Worm (Caenorhabditis elegans) whole organism, young adult: ENCODE results near the gene T10C6.7.

Source experiments
- B0035.1 ChIP-seq: sonication (generic microtip); optimal IDR thresholded peaks from 2 replicates; lab custom pipeline; 2016; ENCODE audit warnings: missing genetic modification characterization, mild to moderate bottlenecking, missing compliant biosample characterization, missing genotype, missing genetic modification reagents
- C06A6.2 ChIP-seq: fragments of 200-800 bp; sonication (Bioruptor generic); conservative IDR thresholded peaks from 2 replicates; pipeline ENCODE4 v1.3.6; 2022; ENCODE audit warnings: missing genetic modification characterization, missing compliant biosample characterization
- F10E7.11 ChIP-seq: sonication (generic microtip); optimal IDR thresholded peaks from 2 replicates; lab custom pipeline; 2017; ENCODE audit warnings: mild to moderate bottlenecking, missing genetic modification characterization, moderate library complexity, missing compliant biosample characterization
- F22D6.2 ChIP-seq: sonication (generic microtip); optimal IDR thresholded peaks from 2 replicates; lab custom pipeline; 2016; ENCODE audit warnings: mild to moderate bottlenecking, missing genetic modification characterization, missing compliant biosample characterization
- F37B4.10 ChIP-seq: fragments of 200-800 bp; sonication (Bioruptor generic); IDR thresholded peaks from 2 replicates; pipeline ENCODE4 v1.3.6; 2022; ENCODE audit warnings: missing genetic modification characterization, missing compliant biosample characterization
- F55B11.4 ChIP-seq: sonication (generic microtip); optimal IDR thresholded peaks from 2 replicates; lab custom pipeline; 2016; ENCODE audit warnings: missing compliant biosample characterization, missing genetic modification characterization, borderline replicate concordance; ENCODE audit not compliant: insufficient read depth
- K11D2.4 ChIP-seq: fragments of 200-800 bp; sonication (Bioruptor generic); IDR thresholded peaks from 2 replicates; pipeline ENCODE4 v1.3.6; 2022; ENCODE audit warnings: missing genetic modification reagents, missing genetic modification characterization, missing compliant biosample characterization
- Y95B8A.8 ChIP-seq: fragments of 200-800 bp; sonication (Bioruptor generic); IDR thresholded peaks from 2 replicates; pipeline ENCODE4 v1.3.6; 2022; ENCODE audit warnings: missing genetic modification reagents, missing genetic modification characterization, missing compliant biosample characterization
- ama-1 ChIP-seq, 3 experiments: fragments of 150-350 bp in 1 of 3; sonication (generic microtip) in 2 of 3; optimal IDR thresholded peaks; 2 replicates each; lab custom pipeline; 2014 to 2018; ENCODE audit warnings: missing biosample characterization in 2 of 3, missing genetic modification characterization in 2 of 3, missing genetic modification reagents in 2 of 3
- aptf-3 ChIP-seq: fragments of 200-800 bp; sonication (Bioruptor generic); IDR thresholded peaks from 2 replicates; pipeline ENCODE4 v1.3.6; 2022; ENCODE audit warnings: missing genetic modification characterization, missing compliant biosample characterization
- athp-1 ChIP-seq: sonication (generic microtip); optimal IDR thresholded peaks from 2 replicates; lab custom pipeline; 2017; ENCODE audit warnings: mild to moderate bottlenecking, missing genetic modification characterization, missing compliant biosample characterization
- attf-5 ChIP-seq: fragments of 200-800 bp; sonication (Bioruptor generic); optimal IDR thresholded peaks from 2 replicates; lab custom pipeline; 2018; ENCODE audit warnings: mild to moderate bottlenecking, missing genetic modification characterization, missing compliant biosample characterization
- bed-2 ChIP-seq: fragments of 200-800 bp; sonication (Bioruptor generic); IDR thresholded peaks from 2 replicates; pipeline ENCODE4 v1.3.6; 2022; ENCODE audit warnings: missing genetic modification reagents, missing genetic modification characterization, missing compliant biosample characterization
- ccch-3 ChIP-seq: fragments of 200-800 bp; sonication (Bioruptor generic); optimal IDR thresholded peaks from 2 replicates; lab custom pipeline; 2018; ENCODE audit warnings: mild to moderate bottlenecking, missing genetic modification characterization, missing compliant biosample characterization
- cebp-1 ChIP-seq, 2 experiments: fragments of 200-800 bp in 1 of 2; sonication (Bioruptor generic) in 1 of 2; sonication (generic microtip) in 1 of 2; IDR thresholded peaks in 1 of 2; optimal IDR thresholded peaks in 1 of 2; 2 replicates each; pipeline versions ENCODE4 v1.3.6 to Lab custom; 2017 to 2022; ENCODE audit warnings: missing compliant biosample characterization in 2 of 2, missing genetic modification characterization in 2 of 2, mild to moderate bottlenecking in 1 of 2, missing genetic modification reagents in 1 of 2, moderate library complexity in 1 of 2
- ceh-27 ChIP-seq: fragments of 200-800 bp; sonication (Bioruptor generic); optimal IDR thresholded peaks from 2 replicates; lab custom pipeline; 2018; ENCODE audit warnings: mild to moderate bottlenecking, missing genetic modification characterization, moderate library complexity, missing compliant biosample characterization
- ceh-58 ChIP-seq: fragments of 200-800 bp; sonication (Bioruptor generic); IDR thresholded peaks from 2 replicates; pipeline ENCODE4 v1.3.6; 2022; ENCODE audit warnings: missing genetic modification characterization, missing compliant biosample characterization
- ceh-91 ChIP-seq: fragments of 200-800 bp; sonication (Bioruptor generic); IDR thresholded peaks from 2 replicates; pipeline ENCODE4 v1.3.6; 2022; ENCODE audit warnings: missing genetic modification reagents, missing genetic modification characterization, missing compliant biosample characterization
- chd-7 ChIP-seq: sonication (generic microtip); optimal IDR thresholded peaks from 2 replicates; lab custom pipeline; 2016; ENCODE audit warnings: mild to moderate bottlenecking, missing genetic modification characterization, moderate library complexity, missing compliant biosample characterization
- dpl-1 ChIP-seq: fragments of 150-350 bp; optimal IDR thresholded peaks from 2 replicates; lab custom pipeline; 2014; ENCODE audit warnings: missing biosample characterization, missing genetic modification reagents, missing genetic modification characterization
- efl-1 ChIP-seq: fragments of 150-350 bp; optimal IDR thresholded peaks from 2 replicates; lab custom pipeline; 2014; ENCODE audit warnings: missing biosample characterization, missing genetic modification reagents, missing genetic modification characterization
- fkh-3 ChIP-seq: sonication (generic microtip); optimal IDR thresholded peaks from 2 replicates; lab custom pipeline; 2016; ENCODE audit warnings: mild to moderate bottlenecking, missing genetic modification characterization, missing compliant biosample characterization
- hlh-26 ChIP-seq: fragments of 200-800 bp; sonication (Bioruptor generic); conservative IDR thresholded peaks from 2 replicates; pipeline ENCODE4 v1.3.6; 2022; ENCODE audit warnings: missing genetic modification reagents, missing genetic modification characterization, missing compliant biosample characterization
- hrde-1 ChIP-seq: sonication (generic microtip); optimal IDR thresholded peaks from 2 replicates; lab custom pipeline; 2016; ENCODE audit warnings: missing genetic modification characterization, mild to moderate bottlenecking, missing compliant biosample characterization, moderate library complexity, missing genotype, missing genetic modification reagents, borderline replicate concordance
- lag-1 ChIP-seq: fragments of 200-800 bp; sonication (Bioruptor generic); IDR thresholded peaks from 2 replicates; pipeline ENCODE4 v1.3.6; 2022; ENCODE audit warnings: missing genetic modification reagents, missing genetic modification characterization, missing compliant biosample characterization
- let-526 ChIP-seq: fragments of 200-800 bp; sonication (Bioruptor generic); IDR thresholded peaks from 2 replicates; pipeline ENCODE4 v1.3.6; 2022; ENCODE audit warnings: missing genetic modification reagents, missing genetic modification characterization, missing compliant biosample characterization
- lin-35 ChIP-seq, 3 experiments: fragments of 150-350 bp in 2 of 3; sonication (generic microtip) in 1 of 3; optimal IDR thresholded peaks; 2 replicates each; lab custom pipeline; 2014 to 2018; ENCODE audit warnings: missing biosample characterization in 3 of 3, missing genetic modification characterization in 3 of 3, missing genetic modification reagents in 3 of 3
- lin-40 ChIP-seq: sonication (generic microtip); optimal IDR thresholded peaks from 2 replicates; lab custom pipeline; 2016; ENCODE audit warnings: missing genetic modification characterization, mild to moderate bottlenecking, missing compliant biosample characterization, missing genotype, missing genetic modification reagents
- lir-1 ChIP-seq: fragments of 200-800 bp; sonication (Bioruptor generic); conservative IDR thresholded peaks from 2 replicates; pipeline ENCODE4 v1.3.6; 2022; ENCODE audit warnings: missing genetic modification reagents, missing genetic modification characterization, missing compliant biosample characterization
- madf-10 ChIP-seq: sonication (generic microtip); optimal IDR thresholded peaks from 2 replicates; lab custom pipeline; 2016; ENCODE audit warnings: mild to moderate bottlenecking, missing genetic modification characterization, missing compliant biosample characterization
- mel-28 ChIP-seq: sonication (generic microtip); optimal IDR thresholded peaks from 2 replicates; lab custom pipeline; 2016; ENCODE audit warnings: borderline replicate concordance, mild to moderate bottlenecking, missing genetic modification characterization, missing compliant biosample characterization
- nfya-1 ChIP-seq: sonication (generic microtip); optimal IDR thresholded peaks from 2 replicates; lab custom pipeline; 2017; ENCODE audit warnings: antibody characterized with exemption, missing compliant biosample characterization, missing genetic modification characterization, borderline replicate concordance; ENCODE audit not compliant: insufficient read depth
- nfya-2 ChIP-seq: fragments of 200-800 bp; sonication (Bioruptor generic); IDR thresholded peaks from 2 replicates; pipeline ENCODE4 v1.3.6; 2022; ENCODE audit warnings: missing genetic modification reagents, missing genetic modification characterization, missing compliant biosample characterization
- nhr-80 ChIP-seq: sonication (generic microtip); optimal IDR thresholded peaks from 2 replicates; lab custom pipeline; 2016; ENCODE audit warnings: missing genetic modification characterization, missing compliant biosample characterization
- sea-2 ChIP-seq: fragments of 200-800 bp; sonication (Bioruptor generic); IDR thresholded peaks from 2 replicates; pipeline ENCODE4 v1.3.6; 2022; ENCODE audit warnings: missing genetic modification characterization, missing compliant biosample characterization
- snpc-3.4 ChIP-seq: sonication (generic microtip); optimal IDR thresholded peaks from 2 replicates; lab custom pipeline; 2017; ENCODE audit warnings: missing genetic modification characterization, mild to moderate bottlenecking, missing compliant biosample characterization, antibody characterized with exemption, moderate library complexity, missing genotype, missing genetic modification reagents
- tbx-9 ChIP-seq: sonication (generic microtip); optimal IDR thresholded peaks from 2 replicates; lab custom pipeline; 2016; ENCODE audit warnings: borderline replicate concordance, missing genetic modification characterization, inconsistent platforms, missing compliant biosample characterization
- tlf-1 ChIP-seq: fragments of 200-800 bp; sonication (Bioruptor generic); optimal IDR thresholded peaks from 2 replicates; lab custom pipeline; 2018; ENCODE audit warnings: mild to moderate bottlenecking, missing genetic modification characterization, missing compliant biosample characterization
- zfh-2 ChIP-seq: fragments of 200-800 bp; sonication (Bioruptor generic); conservative IDR thresholded peaks from 2 replicates; pipeline ENCODE4 v1.3.6; 2022; ENCODE audit warnings: missing genetic modification reagents, missing genetic modification characterization, missing compliant biosample characterization
- zim-3 ChIP-seq: sonication (generic microtip); optimal IDR thresholded peaks from 2 replicates; lab custom pipeline; 2017; ENCODE audit warnings: mild to moderate bottlenecking, missing genetic modification characterization, moderate library complexity, missing compliant biosample characterization
- ztf-26 ChIP-seq: sonication (generic microtip); optimal IDR thresholded peaks from 2 replicates; lab custom pipeline; 2017; ENCODE audit warnings: missing genetic modification characterization, missing compliant biosample characterization

Gene T10C6.7

ce11 chrV:16075250-16075709 is 43.8 kb upstream of the T10C6.7 start, which contains the start of the genes F14H3.12 and srj-29:
TSS of gene F14H3.12 (minus strand) at chrV:16075323.
TSS of gene srj-29 (plus strand) at chrV:16075659.
- TF ChIP-seq efl-1 (GFP tag; lab: Kevin White, UChicago) (no peak), cebp-1 (GFP tag; IDR thresholded peaks at IDR 0.05; lab: Robert Waterston, UW) (peak; percentile 32; the same call in 1 of the 2 replicates), cebp-1 (tag; optimal IDR thresholded peaks at IDR 0.05; lab: Kevin White, UChicago) (no peak), nhr-80 (peak; percentile 76)

DNA sequence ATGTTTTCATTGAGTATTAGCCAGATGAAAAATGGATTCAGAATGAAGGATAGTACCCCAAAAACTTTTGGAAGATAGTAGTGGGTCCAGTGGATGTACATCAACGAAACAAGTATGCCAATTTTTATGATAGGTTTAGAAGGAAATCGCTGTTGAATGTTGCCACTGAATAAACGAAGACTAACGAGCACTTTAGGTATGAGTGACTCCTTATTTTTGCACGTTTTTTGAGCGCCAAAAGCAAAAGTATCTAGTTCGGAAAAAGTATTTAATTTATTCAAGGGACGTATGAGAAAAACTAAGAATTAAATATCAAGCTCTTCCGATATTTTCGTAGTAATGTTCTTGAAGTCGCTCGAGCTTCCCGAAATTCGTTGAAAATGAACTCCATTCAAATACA is 42.3 kb upstream of the T10C6.7 start, which contains the start of gene srj-10:
Gene srj-10, minus strand, starts transcription at position 101 of the 400 bp plus-strand sequence.
- no peak for TF ChIP-seq lin-40 (tag; lab: Kevin White, UChicago)
- TF ChIP-seq Y95B8A.8 (GFP tag; lab: Robert Waterston, UW), result no peak
- no peak for TF ChIP-seq ama-1 (optimal IDR thresholded peaks at IDR 0.05; lab: Kevin White, UChicago)
- TF ChIP-seq ama-1 (GFP tag; optimal IDR thresholded peaks at IDR 0.05; lab: Kevin White, UChicago), result no peak
- TF ChIP-seq K11D2.4, result no peak
- no peak for TF ChIP-seq bed-2 (GFP tag; lab: Robert Waterston, UW)
- TF ChIP-seq snpc-3.4 (tag; lab: Kevin White, UChicago), result no peak
- no peak for TF ChIP-seq hlh-26
- TF ChIP-seq lir-1 (GFP tag; lab: Robert Waterston, UW), result no peak
- TF ChIP-seq F37B4.10 (GFP tag; lab: Robert Waterston, UW), result no peak
- TF ChIP-seq ccch-3 (GFP tag; lab: Kevin White, UChicago), result no peak
- no peak for TF ChIP-seq nhr-80

- TF ChIP-seq dpl-1 (GFP tag; lab: Kevin White, UChicago) (no peak), nhr-80 (peak; percentile 38), aptf-3 (GFP tag; lab: Robert Waterston, UW) (no peak), mel-28 (tag; lab: Kevin White, UChicago) (no peak), lag-1 (GFP tag; lab: Robert Waterston, UW) (no peak), athp-1 (tag; lab: Kevin White, UChicago) (no peak), F10E7.11 (tag; lab: Kevin White, UChicago) (no peak), B0035.1 (no peak), zim-3 (tag; lab: Kevin White, UChicago) (no peak)
- TF ChIP-seq, all 124 proteins: peak for 1
Measured at ce11 chrV:16071167-16071566, 39.7 kb upstream of the T10C6.7 start, which contains the start of gene nhr-176. TSS of gene nhr-176 (plus strand) at chrV:16071325.

ce11 chrV:16068938-16069337 is 37.4 kb upstream of the T10C6.7 start, which contains the start of gene cyp-35D1:
TSS of gene cyp-35D1 (plus strand) at chrV:16069238.
- no peak for TF ChIP-seq chd-7
- TF ChIP-seq F55B11.4 (tag; lab: Kevin White, UChicago), result no peak
- no peak for TF ChIP-seq sea-2 (GFP tag; lab: Robert Waterston, UW)

DNA sequence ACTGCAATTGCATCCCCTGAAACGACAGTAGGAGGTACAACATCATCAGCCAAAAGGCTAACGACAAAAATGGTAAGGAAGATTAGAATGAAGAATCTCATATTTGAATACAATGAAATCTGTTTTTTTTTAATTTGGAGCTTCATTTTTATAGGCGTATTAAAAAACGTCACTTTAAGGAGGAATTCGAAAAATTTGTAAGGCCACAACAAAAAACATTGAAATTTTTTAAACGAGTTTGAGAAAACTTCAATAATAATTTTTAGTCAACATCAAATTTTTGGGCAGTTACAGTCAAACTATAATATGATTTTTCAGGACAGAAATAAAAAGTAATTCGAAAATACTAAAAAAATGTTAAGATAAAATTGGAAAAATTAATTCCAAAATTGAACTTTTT is 31.3 kb upstream of the T10C6.7 start, which contains the start of gene F14H3.14:
Gene F14H3.14, minus strand, starts transcription at position 101 of the 400 bp plus-strand sequence.
- TF ChIP-seq madf-10 (tag; lab: Kevin White, UChicago), result no peak
- no peak for TF ChIP-seq let-526 (GFP tag; lab: Robert Waterston, UW)
- TF ChIP-seq tbx-9 (tag; lab: Kevin White, UChicago), result no peak
- TF ChIP-seq nfya-1 (tag; lab: Kevin White, UChicago), result no peak
- TF ChIP-seq hrde-1 (tag; lab: Kevin White, UChicago), result no peak
- TF ChIP-seq ztf-26 (tag; lab: Kevin White, UChicago), result no peak
- TF ChIP-seq tlf-1, result no peak
- no peak for TF ChIP-seq hlh-26
- no peak for TF ChIP-seq ceh-27 (GFP tag; lab: Kevin White, UChicago)
- TF ChIP-seq zfh-2, result no peak
- no peak for TF ChIP-seq ceh-91 (GFP tag; lab: Robert Waterston, UW)
- no peak for TF ChIP-seq nfya-2 (GFP tag; lab: Robert Waterston, UW)
- no peak for TF ChIP-seq attf-5
- no peak for TF ChIP-seq ceh-58 (GFP tag; lab: Robert Waterston, UW)
- TF ChIP-seq C06A6.2, result no peak
- TF ChIP-seq lin-35 (GFP tag; optimal IDR thresholded peaks at IDR 0.05; lab: Kevin White, UChicago), result no peak
- no peak for TF ChIP-seq fkh-3 (tag; lab: Kevin White, UChicago)
- no peak for TF ChIP-seq mel-28 (tag; lab: Kevin White, UChicago)
- TF ChIP-seq F22D6.2 (tag; lab: Kevin White, UChicago), result no peak
